Worm (Caenorhabditis elegans) whole organism, L4/young adult: ENCODE measurements around the gene pot-1.

Experiments
- W03F9.2 ChIP-seq: fragments of 150-350 bp; optimal IDR thresholded peaks from 2 replicates; lab custom pipeline; 2014; ENCODE audit warnings: missing biosample characterization, missing genetic modification characterization
- dao-5 ChIP-seq: sonication (generic microtip); optimal IDR thresholded peaks from 2 replicates; lab custom pipeline; 2016; ENCODE audit warnings: missing genotype, missing genetic modification characterization, moderate library complexity, missing compliant biosample characterization
- him-1 ChIP-seq: sonication (generic microtip); optimal IDR thresholded peaks from 2 replicates; lab custom pipeline; 2016; ENCODE audit warnings: missing genotype, missing genetic modification reagents, missing genetic modification characterization, missing compliant biosample characterization

Gene pot-1

ce11 chrIII:7133559-7133958, at the start of gene pot-1, which contains the start of gene ggtb-1:
pot-1 (minus strand) TSS chrIII:7133678.
ggtb-1 (plus strand) TSS chrIII:7133766.
- TF ChIP-seq W03F9.2 (tag; lab: Kevin White, UChicago) (no peak), dao-5 (no peak), him-1 (tag; lab: Kevin White, UChicago) (no peak)

DNA sequence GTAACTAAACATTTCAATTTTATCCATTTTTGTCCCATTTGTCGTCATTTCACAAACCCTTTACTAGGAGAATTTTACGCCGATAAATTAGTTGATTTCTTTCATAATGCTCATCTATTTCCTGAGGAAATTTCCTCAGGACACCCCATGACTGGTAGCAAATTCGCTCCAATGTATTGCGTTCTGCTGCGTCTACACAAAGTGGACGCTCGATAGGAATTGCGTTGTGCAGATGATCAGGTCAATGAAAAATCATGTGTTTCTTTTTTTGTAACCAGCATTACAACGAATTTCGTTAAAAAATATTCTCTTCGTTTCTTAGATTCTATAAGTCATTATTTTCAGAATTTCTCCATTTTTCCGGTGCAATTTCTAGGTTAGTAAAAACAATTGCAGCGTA, 48.3 kb upstream of the pot-1 start, which contains the start of gene epg-4:
TSS of gene epg-4 (plus strand) at position 346 of the 400 bp plus-strand sequence.
- TF ChIP-seq him-1 (tag; lab: Kevin White, UChicago) (no peak), W03F9.2 (tag; lab: Kevin White, UChicago) (no peak), dao-5 (no peak)

- TF ChIP-seq W03F9.2 (tag; lab: Kevin White, UChicago), result no peak
- TF ChIP-seq him-1 (tag; lab: Kevin White, UChicago), result no peak
- TF ChIP-seq dao-5, result no peak
Measured at ce11 chrIII:7180613-7181012, 47.1 kb upstream of the pot-1 start, which contains the start of gene ndab-2. ndab-2 (plus strand) TSS chrIII:7180752.

DNA sequence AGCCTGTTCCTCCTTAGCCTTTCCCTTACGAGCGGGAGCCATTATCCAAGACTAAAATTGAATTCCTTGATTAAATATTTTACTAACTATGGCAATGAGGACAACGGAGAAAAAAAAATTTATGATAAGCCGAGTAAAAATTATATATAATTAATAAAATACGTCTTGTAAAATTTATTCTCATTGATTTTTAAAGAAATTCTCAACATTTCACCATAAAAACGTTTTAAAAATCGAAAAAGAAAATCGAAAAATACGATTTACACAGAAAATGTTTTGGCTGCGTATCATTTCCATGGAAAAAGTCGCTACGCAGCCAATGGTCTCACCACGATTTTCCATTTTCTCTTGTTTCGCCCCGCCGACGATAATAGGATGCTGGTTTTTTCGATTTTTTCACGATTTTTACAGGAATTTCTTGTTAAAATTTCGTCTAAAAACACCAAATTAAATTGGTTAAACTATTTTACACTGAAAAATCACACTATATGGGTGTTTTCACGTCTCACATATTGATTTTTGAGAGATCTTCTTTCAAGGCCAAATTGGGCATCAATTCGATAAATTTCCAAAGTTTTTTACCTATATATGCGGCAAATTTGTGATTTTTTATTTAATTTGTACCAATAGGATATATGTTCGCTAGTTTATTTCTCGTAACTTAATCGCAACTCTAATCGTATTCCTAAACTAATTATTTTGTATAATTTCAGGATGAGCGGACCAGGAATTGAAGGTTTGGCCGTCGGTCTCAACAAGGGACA, 46.2 kb upstream of the pot-1 start, which contains the start of the genes rps-14 and rpl-36:
TSS of gene rps-14 (minus strand) at position 51 of the 764 bp plus-strand sequence.
TSS of gene rpl-36 (plus strand) at position 714 of the 764 bp plus-strand sequence.
- TF ChIP-seq dao-5 (no peak), W03F9.2 (tag; lab: Kevin White, UChicago) (peak; percentile 72), him-1 (tag; lab: Kevin White, UChicago) (peak; percentile 26)

- no peak for TF ChIP-seq dao-5
- TF ChIP-seq W03F9.2 (tag; lab: Kevin White, UChicago), result no peak
- TF ChIP-seq him-1 (tag; lab: Kevin White, UChicago), result no peak
Measured at ce11 chrIII:7178497-7178896, 45.0 kb upstream of the pot-1 start.

- no peak for TF ChIP-seq W03F9.2 (tag; lab: Kevin White, UChicago)
- no peak for TF ChIP-seq dao-5
Measured at ce11 chrIII:7170090-7170489, 36.6 kb upstream of the pot-1 start.

- no peak for TF ChIP-seq W03F9.2 (tag; lab: Kevin White, UChicago)
- TF ChIP-seq him-1 (tag; lab: Kevin White, UChicago), result no peak
- no peak for TF ChIP-seq dao-5
Measured at ce11 chrIII:7167568-7167937, 34.1 kb upstream of the pot-1 start, which contains the start of gene acs-4. acs-4 (plus strand) TSS chrIII:7167838.

ce11 chrIII:7166664-7167567, 33.4 kb upstream of the pot-1 start:
- peak; percentile 59 for TF ChIP-seq him-1 (tag; lab: Kevin White, UChicago)
- no peak for TF ChIP-seq W03F9.2 (tag; lab: Kevin White, UChicago)

ce11 chrIII:7165816-7166229, 32.3 kb upstream of the pot-1 start:
- TF ChIP-seq him-1 (tag; lab: Kevin White, UChicago) (no peak), dao-5 (no peak), W03F9.2 (tag; lab: Kevin White, UChicago) (no peak)

- TF ChIP-seq dao-5 (no peak), him-1 (tag; lab: Kevin White, UChicago) (no peak), W03F9.2 (tag; lab: Kevin White, UChicago) (no peak)
Measured at ce11 chrIII:7165276-7165675, 31.8 kb upstream of the pot-1 start.

- TF ChIP-seq him-1 (tag; lab: Kevin White, UChicago) (peak; percentile 75), W03F9.2 (tag; lab: Kevin White, UChicago) (peak; percentile 95), dao-5 (no peak)
Measured at ce11 chrIII:7162065-7162762, 28.7 kb upstream of the pot-1 start, which contains the start of the genes syf-2 and K04G7.1. syf-2 (minus strand) TSS chrIII:7162115. K04G7.1 (plus strand) TSS chrIII:7162712.

DNA sequence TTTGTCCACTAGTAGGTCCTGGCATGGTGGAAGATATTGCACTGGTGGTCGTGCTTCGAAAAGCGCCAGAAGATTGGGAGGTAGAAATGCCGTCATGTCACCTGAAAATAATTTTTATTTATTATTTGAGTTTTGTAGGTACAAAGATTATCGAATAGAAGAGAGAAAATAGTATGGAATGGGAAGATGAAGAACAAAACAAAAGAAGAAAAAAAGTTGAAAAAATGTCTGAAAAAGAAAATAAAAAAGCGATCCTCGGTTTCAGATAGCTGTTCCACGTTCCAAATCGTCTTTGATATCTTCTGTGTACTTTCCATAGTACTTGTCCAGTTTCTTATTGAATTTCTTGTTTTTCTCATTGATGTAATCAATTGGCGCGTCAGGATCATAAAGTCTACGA, 27.6 kb upstream of the pot-1 start, which contains the start of gene rnp-7:
TSS of gene rnp-7 (minus strand) at position 101 of the 400 bp plus-strand sequence.
- TF ChIP-seq W03F9.2 (tag; lab: Kevin White, UChicago) (no peak), dao-5 (no peak), him-1 (tag; lab: Kevin White, UChicago) (no peak)

DNA sequence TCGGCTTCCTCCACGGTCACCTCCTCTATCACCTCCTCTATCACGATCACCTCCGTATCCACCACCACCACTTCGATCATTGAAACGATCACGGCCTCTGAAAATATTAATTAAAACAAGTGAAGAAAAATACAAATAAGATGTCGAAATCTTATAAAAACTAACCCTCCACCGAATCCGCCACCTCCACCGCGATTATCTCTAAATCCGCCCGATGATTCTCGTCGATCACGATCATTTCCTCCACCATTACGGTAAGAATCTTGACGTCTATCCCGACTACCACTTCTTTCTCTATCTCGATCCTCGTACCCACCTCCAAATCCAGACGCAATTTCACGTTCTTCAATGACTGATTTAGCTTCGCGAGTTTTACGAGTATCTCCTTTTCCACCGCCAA, 25.8 kb upstream of the pot-1 start:
- no peak for TF ChIP-seq W03F9.2 (tag; lab: Kevin White, UChicago)
- no peak for TF ChIP-seq dao-5
- no peak for TF ChIP-seq him-1 (tag; lab: Kevin White, UChicago)
